Fruit fly (Drosophila melanogaster) whole organism, embryonic: Measurements from ENCODE around the gene CG1896.

Experiments
- CG10366 ChIP-seq: fragments of 200-800 bp; sonication (Bioruptor generic); IDR thresholded peaks from 2 replicates; pipeline ENCODE4 v1.3.6; 2022; ENCODE audit warnings: missing biosample characterization, missing genetic modification characterization
- CG13123 ChIP-seq: fragments of 200-800 bp; sonication (Bioruptor generic); optimal IDR thresholded peaks from 2 replicates; lab custom pipeline; 2016; ENCODE audit warnings: missing biosample characterization, missing genetic modification characterization
- CG14860 ChIP-seq: fragments of 200-800 bp; sonication (Bioruptor generic); IDR thresholded peaks from 3 replicates; pipeline ENCODE4 v1.3.6; 2022; ENCODE audit warnings: missing biosample characterization, missing genetic modification characterization; ENCODE audit not compliant: partially characterized antibody
- CG15073 ChIP-seq: fragments of 200-800 bp; sonication (Bioruptor generic); optimal IDR thresholded peaks from 2 replicates; lab custom pipeline; 2016; ENCODE audit warnings: missing biosample characterization, missing genetic modification characterization
- CG2202 ChIP-seq: fragments of 200-800 bp; sonication (Bioruptor generic); optimal IDR thresholded peaks from 2 replicates; lab custom pipeline; 2018; ENCODE audit warnings: missing biosample characterization, mild to moderate bottlenecking, missing genetic modification characterization
- CG2678 ChIP-seq: fragments of 200-800 bp; sonication (Bioruptor generic); optimal IDR thresholded peaks from 3 replicates; lab custom pipeline; 2019; ENCODE audit warnings: missing biosample characterization, mild to moderate bottlenecking, missing genetic modification characterization, moderate library complexity
- CG30431 ChIP-seq: fragments of 200-800 bp; sonication (Bioruptor generic); optimal IDR thresholded peaks from 2 replicates; lab custom pipeline; 2017; ENCODE audit warnings: missing biosample characterization, missing genetic modification characterization
- CG31441 ChIP-seq: fragments of 200-800 bp; sonication (Bioruptor generic); IDR thresholded peaks from 2 replicates; pipeline ENCODE4 v1.3.6; 2022; ENCODE audit warnings: missing biosample characterization, missing genetic modification characterization
- CG32772 ChIP-seq: fragments of 200-800 bp; sonication (Bioruptor generic); IDR thresholded peaks from 2 replicates; pipeline ENCODE4 v1.3.6; 2022; ENCODE audit warnings: missing biosample characterization, missing genetic modification characterization
- CG33557 ChIP-seq: fragments of 200-800 bp; sonication (Bioruptor generic); optimal IDR thresholded peaks from 2 replicates; lab custom pipeline; 2019; ENCODE audit warnings: missing biosample characterization, mild to moderate bottlenecking, missing genetic modification characterization, moderate library complexity
- CG4820 ChIP-seq: fragments of 200-800 bp; sonication (Bioruptor generic); optimal IDR thresholded peaks from 3 replicates; lab custom pipeline; 2016; ENCODE audit warnings: missing biosample characterization, missing genetic modification characterization
- CG6683 ChIP-seq: fragments of 200-800 bp; sonication (Bioruptor generic); optimal IDR thresholded peaks from 2 replicates; lab custom pipeline; 2017; ENCODE audit warnings: missing biosample characterization, mild to moderate bottlenecking, missing genetic modification characterization, missing genetic modification reagents
- CG7372 ChIP-seq: fragments of 200-800 bp; sonication (Bioruptor generic); IDR thresholded peaks from 2 replicates; pipeline ENCODE4 v1.3.6; 2022; ENCODE audit warnings: missing biosample characterization, missing genetic modification characterization
- CG9727 ChIP-seq: fragments of 200-800 bp; sonication (Bioruptor generic); optimal IDR thresholded peaks from 3 replicates; lab custom pipeline; 2017; ENCODE audit warnings: missing biosample characterization, mild to moderate bottlenecking, missing genetic modification characterization
- CG9797 ChIP-seq: fragments of 200-800 bp; sonication (Bioruptor generic); optimal IDR thresholded peaks from 3 replicates; lab custom pipeline; 2018; ENCODE audit warnings: missing biosample characterization, mild to moderate bottlenecking, missing genetic modification characterization
- CG9817 ChIP-seq: fragments of 200-800 bp; sonication (Bioruptor generic); optimal IDR thresholded peaks from 2 replicates; lab custom pipeline; 2018; ENCODE audit warnings: missing biosample characterization, mild to moderate bottlenecking, missing genetic modification characterization, moderate library complexity
- CHES-1-like ChIP-seq: fragments of 200-800 bp; sonication (Bioruptor generic); optimal IDR thresholded peaks from 2 replicates; lab custom pipeline; 2016; ENCODE audit warnings: missing biosample characterization, missing genetic modification characterization
- CrebB ChIP-seq: fragments of 200-800 bp; sonication (Bioruptor generic); optimal IDR thresholded peaks from 3 replicates; lab custom pipeline; 2018; ENCODE audit warnings: missing biosample characterization, mild to moderate bottlenecking, missing genetic modification characterization
- Dp ChIP-seq: fragments of 200-800 bp; sonication (Bioruptor generic); optimal IDR thresholded peaks from 2 replicates; lab custom pipeline; 2018; ENCODE audit warnings: missing biosample characterization, mild to moderate bottlenecking, missing genetic modification characterization, moderate library complexity
- Fer2 ChIP-seq: fragments of 200-800 bp; sonication (Bioruptor generic); optimal IDR thresholded peaks from 2 replicates; lab custom pipeline; 2018; ENCODE audit warnings: missing biosample characterization, mild to moderate bottlenecking, missing genetic modification characterization, moderate library complexity
- H15 ChIP-seq: fragments of 200-800 bp; sonication (Bioruptor generic); IDR thresholded peaks from 3 replicates; pipeline ENCODE4 v1.3.6; 2022; ENCODE audit warnings: missing biosample characterization, missing genetic modification characterization
- Hmr ChIP-seq: fragments of 200-800 bp; sonication (Bioruptor generic); optimal IDR thresholded peaks from 3 replicates; lab custom pipeline; 2017; ENCODE audit warnings: mild to moderate bottlenecking, missing biosample characterization, missing genetic modification reagents, missing genetic modification characterization
- Mad ChIP-seq: fragments of 200-800 bp; sonication (Bioruptor generic); optimal IDR thresholded peaks from 2 replicates; lab custom pipeline; 2016; ENCODE audit warnings: missing biosample characterization, missing genetic modification characterization
- Pdp1 ChIP-seq, 2 experiments: fragments of 200-800 bp; sonication (Bioruptor generic); optimal IDR thresholded peaks; 3 replicates each; lab custom pipeline; 2016; ENCODE audit warnings: missing biosample characterization in 2 of 2, missing genetic modification characterization in 2 of 2, mild to moderate bottlenecking in 1 of 2, moderate library complexity in 1 of 2
- Scr ChIP-seq: fragments of 200-800 bp; sonication (Bioruptor generic); IDR thresholded peaks from 2 replicates; pipeline ENCODE4 v1.3.6; 2022; ENCODE audit warnings: missing biosample characterization, missing genetic modification characterization; ENCODE audit not compliant: partially characterized antibody
- YL-1 ChIP-seq: fragments of 200-800 bp; sonication (Bioruptor generic); optimal IDR thresholded peaks from 3 replicates; lab custom pipeline; 2017; ENCODE audit warnings: missing biosample characterization, mild to moderate bottlenecking, missing genetic modification characterization
- bbx ChIP-seq: fragments of 200-800 bp; sonication (Bioruptor generic); IDR thresholded peaks from 2 replicates; pipeline ENCODE4 v1.3.6; 2022; ENCODE audit warnings: missing biosample characterization, missing genetic modification characterization; ENCODE audit not compliant: partially characterized antibody
- bowl ChIP-seq: fragments of 200-800 bp; sonication (Bioruptor generic); IDR thresholded peaks from 2 replicates; pipeline ENCODE4 v1.3.6; 2022; ENCODE audit warnings: missing biosample characterization, missing genetic modification characterization
- da ChIP-seq: fragments of 200-800 bp; sonication (Bioruptor generic); optimal IDR thresholded peaks from 2 replicates; lab custom pipeline; 2016; ENCODE audit warnings: missing biosample characterization, missing genetic modification characterization
- dan ChIP-seq: fragments of 200-800 bp; sonication (Bioruptor generic); IDR thresholded peaks from 2 replicates; pipeline ENCODE4 v1.3.6; 2022; ENCODE audit warnings: missing biosample characterization, missing genetic modification characterization
- dimm ChIP-seq: fragments of 200-800 bp; sonication (Bioruptor generic); IDR thresholded peaks from 2 replicates; pipeline ENCODE4 v1.3.6; 2022; ENCODE audit warnings: missing biosample characterization, missing genetic modification characterization
- gcm2 ChIP-seq: fragments of 200-800 bp; sonication (Bioruptor generic); optimal IDR thresholded peaks from 2 replicates; lab custom pipeline; 2016; ENCODE audit warnings: missing biosample characterization, missing genetic modification characterization
- gem ChIP-seq: fragments of 200-800 bp; sonication (Bioruptor generic); optimal IDR thresholded peaks from 2 replicates; lab custom pipeline; 2019; ENCODE audit warnings: missing biosample characterization, mild to moderate bottlenecking, missing genetic modification characterization, moderate library complexity
- gsb-n ChIP-seq: fragments of 200-800 bp; sonication (Bioruptor generic); optimal IDR thresholded peaks from 3 replicates; lab custom pipeline; 2018; ENCODE audit warnings: missing biosample characterization, mild to moderate bottlenecking, missing genetic modification characterization
- ham ChIP-seq: fragments of 200-800 bp; sonication (Bioruptor generic); IDR thresholded peaks from 2 replicates; pipeline ENCODE4 v1.3.6; 2022; ENCODE audit warnings: missing biosample characterization, missing genetic modification characterization
- jigr1 ChIP-seq: fragments of 200-800 bp; sonication (Bioruptor generic); IDR thresholded peaks from 3 replicates; pipeline ENCODE4 v1.3.6; 2022; ENCODE audit warnings: missing biosample characterization, missing genetic modification characterization
- kah ChIP-seq: fragments of 200-800 bp; sonication (Bioruptor generic); optimal IDR thresholded peaks from 2 replicates; lab custom pipeline; 2018; ENCODE audit warnings: missing biosample characterization, mild to moderate bottlenecking, missing genetic modification characterization
- ken ChIP-seq: fragments of 200-800 bp; sonication (Bioruptor generic); IDR thresholded peaks from 3 replicates; pipeline ENCODE4 v1.3.6; 2022; ENCODE audit warnings: missing biosample characterization, missing genetic modification characterization
- lilli ChIP-seq: fragments of 200-800 bp; sonication (Bioruptor generic); optimal IDR thresholded peaks from 3 replicates; lab custom pipeline; 2016; ENCODE audit warnings: missing biosample characterization, missing genetic modification characterization
- lola ChIP-seq, 3 experiments: fragments of >200 bp in 2 of 3; fragments of 200-800 bp in 1 of 3; sonication (Bioruptor generic) in 1 of 3; optimal IDR thresholded peaks; 2 replicates each; lab custom pipeline; 2017 to 2019; ENCODE audit warnings: missing biosample characterization in 3 of 3, missing genetic modification characterization in 3 of 3, mild to moderate bottlenecking in 1 of 3, moderate library complexity in 1 of 3
- maf-S ChIP-seq: fragments of 200-800 bp; sonication (Bioruptor generic); optimal IDR thresholded peaks from 2 replicates; lab custom pipeline; 2016; ENCODE audit warnings: missing biosample characterization, missing genetic modification characterization
- nmo ChIP-seq: fragments of 200-800 bp; sonication (Bioruptor generic); optimal IDR thresholded peaks from 2 replicates; lab custom pipeline; 2018; ENCODE audit warnings: missing biosample characterization, mild to moderate bottlenecking, missing genetic modification characterization, moderate library complexity
- pfk ChIP-seq: fragments of 200-800 bp; sonication (Bioruptor generic); optimal IDR thresholded peaks from 2 replicates; lab custom pipeline; 2018; ENCODE audit warnings: missing biosample characterization, mild to moderate bottlenecking, missing genetic modification characterization, moderate library complexity
- pnt ChIP-seq: fragments of 200-800 bp; sonication (Bioruptor generic); optimal IDR thresholded peaks from 3 replicates; lab custom pipeline; 2016; ENCODE audit warnings: missing biosample characterization, missing genetic modification characterization
- prd ChIP-seq, 3 experiments: fragments of >200 bp in 2 of 3; fragments of 200-800 bp in 1 of 3; sonication (Bioruptor generic) in 1 of 3; optimal IDR thresholded peaks in 2 of 3; IDR thresholded peaks in 1 of 3; 2 replicates in 2 of 3; 3 replicates in 1 of 3; pipeline versions ENCODE4 v1.3.6 to Lab custom; 2017 to 2022; ENCODE audit warnings: missing biosample characterization in 1 of 3, missing genetic modification characterization in 1 of 3
- scrt ChIP-seq: fragments of 200-800 bp; sonication (Bioruptor generic); optimal IDR thresholded peaks from 2 replicates; lab custom pipeline; 2018; ENCODE audit warnings: missing biosample characterization, mild to moderate bottlenecking, missing genetic modification characterization, moderate library complexity
- sim ChIP-seq: fragments of 200-800 bp; sonication (Bioruptor generic); IDR thresholded peaks from 2 replicates; pipeline ENCODE4 v1.3.6; 2022; ENCODE audit warnings: missing biosample characterization, missing genetic modification characterization
- tio ChIP-seq: fragments of 200-800 bp; sonication (Bioruptor generic); optimal IDR thresholded peaks from 2 replicates; lab custom pipeline; 2017; ENCODE audit warnings: missing biosample characterization, missing genetic modification characterization, inconsistent platforms
- trem ChIP-seq: fragments of 200-800 bp; optimal IDR thresholded peaks from 3 replicates; lab custom pipeline; 2019; ENCODE audit warnings: missing biosample characterization, mild to moderate bottlenecking, missing genetic modification characterization, moderate library complexity

Gene CG1896

DNA sequence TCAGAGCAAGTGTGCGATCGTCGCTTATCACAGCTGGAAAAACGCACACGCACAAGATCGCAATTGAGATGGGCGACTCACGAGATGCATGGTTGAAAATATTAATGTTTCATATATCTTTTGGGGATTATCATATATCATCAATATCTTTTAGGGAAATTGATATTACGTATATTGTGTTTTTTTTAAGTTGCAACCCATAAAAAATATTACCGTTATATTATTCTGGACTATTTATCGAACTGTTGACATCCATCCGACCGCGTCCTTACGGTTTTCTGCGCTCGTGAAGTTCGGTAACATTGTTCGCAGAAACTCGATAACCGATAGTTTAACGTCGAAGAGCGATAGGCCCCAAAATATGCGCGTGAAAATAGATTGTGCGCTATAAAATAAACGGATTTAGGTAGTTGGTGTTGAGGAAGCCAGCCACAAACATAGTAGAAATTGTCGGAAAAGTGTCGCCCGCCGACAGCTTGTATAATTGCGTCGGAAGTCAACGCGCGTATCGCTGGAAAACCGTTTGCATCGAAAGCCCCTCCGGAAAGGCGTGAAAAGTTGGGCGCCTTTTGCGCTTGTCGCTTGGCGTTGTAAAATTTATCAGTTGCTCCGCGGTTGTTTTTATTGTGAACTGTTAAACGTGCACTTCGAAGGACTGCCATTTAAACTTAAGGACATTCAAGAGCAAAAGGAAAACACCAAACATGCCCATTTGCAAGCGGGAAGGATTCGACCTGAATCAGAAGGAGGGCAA lies 49.8 kb downstream of the CG1896 start, which contains the start of the genes Mccc1 and Acf:
Mccc1 (minus strand) TSS at position 244 of the 754 bp plus-strand sequence.
Acf (plus strand) TSS at position 318 of the 754 bp plus-strand sequence.
- TF ChIP-seq pfk (no peak), CrebB (tag; lab: Kevin White, UChicago) (no peak), dan (GFP tag; lab: Robert Waterston, UW) (no peak), dimm (no peak), CG2678 (tag; lab: Kevin White, UChicago) (no peak), CG9727 (no peak), CG33557 (GFP tag; lab: Kevin White, UChicago) (no peak), Scr (GFP tag; lab: Robert Waterston, UW) (peak; percentile 69), Dp (GFP tag; lab: Kevin White, UChicago) (peak; percentile 33), Pdp1 (GFP tag; optimal IDR thresholded peaks at IDR 0.05; lab: Kevin White, UChicago) (peak; percentile 53 to 60), CG14860 (GFP tag; lab: Robert Waterston, UW) (peak; percentile 48; the same call in 1 of the 3 replicates), scrt (GFP tag; lab: Kevin White, UChicago) (no peak), lilli (GFP tag; lab: Kevin White, UChicago) (peak; percentile 58), nmo (GFP tag; lab: Kevin White, UChicago) (peak; percentile 36), CG2202 (tag; lab: Kevin White, UChicago) (no peak), maf-S (GFP tag; lab: Kevin White, UChicago) (no peak), CG32772 (GFP tag; lab: Robert Waterston, UW) (no peak), CG15073 (no peak), CG10366 (GFP tag; lab: Robert Waterston, UW) (no peak; the same call in 1 of the 2 replicates), ken (GFP tag; lab: Robert Waterston, UW) (peak; percentile 20; the same call in 1 of the 3 replicates), CG13123 (GFP tag; lab: Kevin White, UChicago) (no peak), kah (GFP tag; lab: Kevin White, UChicago) (no peak), pnt (GFP tag; lab: Kevin White, UChicago) (no peak), CG7372 (GFP tag; lab: Robert Waterston, UW) (no peak), YL-1 (GFP tag; lab: Kevin White, UChicago) (peak; percentile 50), gcm2 (no peak), sim (GFP tag; lab: Robert Waterston, UW) (no peak), CG9797 (GFP tag; lab: Kevin White, UChicago) (peak; percentile 69), bowl (no peak), prd (optimal IDR thresholded peaks at IDR 0.05; lab: Kevin White, UChicago) (no peak), prd (GFP tag; IDR thresholded peaks at IDR 0.05; lab: Robert Waterston, UW) (peak; percentile 38; the same call in 1 of the 3 replicates), da (GFP tag; lab: Kevin White, UChicago) (no peak), trem (tag; lab: Kevin White, UChicago) (peak; percentile 54), gsb-n (tag; lab: Kevin White, UChicago) (no peak), CHES-1-like (GFP tag; lab: Kevin White, UChicago) (peak; percentile 53), jigr1 (GFP tag; lab: Robert Waterston, UW) (no peak), Mad (no peak), Hmr (GFP tag; lab: Kevin White, UChicago) (no peak), CG30431 (GFP tag; lab: Kevin White, UChicago) (no peak), gem (no peak), CG31441 (GFP tag; lab: Robert Waterston, UW) (no peak), Fer2 (no peak), CG4820 (GFP tag; lab: Kevin White, UChicago) (no peak), ham (GFP tag; lab: Robert Waterston, UW) (no peak), bbx (GFP tag; lab: Robert Waterston, UW) (peak; percentile 63), CG9817 (tag; lab: Kevin White, UChicago) (peak; percentile 34), CG6683 (no peak), tio (GFP tag; lab: Kevin White, UChicago) (no peak), lola (GFP tag; optimal IDR thresholded peaks at IDR 0.05; lab: Kevin White, UChicago) (peak in 1 of 3 experiments; percentile 3), H15 (GFP tag; lab: Robert Waterston, UW) (no peak)
